Worm (Caenorhabditis elegans) whole organism, L1 larva: ENCODE data around the gene lgg-3.

ENCODE experiments used
- aly-2 ChIP-seq: fragments of 150-350 bp; optimal IDR thresholded peaks from 2 replicates; lab custom pipeline; 2014; ENCODE audit warnings: missing biosample characterization, missing genetic modification characterization
- blmp-1 ChIP-seq: fragments of 150-350 bp; optimal IDR thresholded peaks from 2 replicates; lab custom pipeline; 2014; ENCODE audit warnings: missing biosample characterization, missing genetic modification characterization
- fkh-10 ChIP-seq: sonication (generic microtip); optimal IDR thresholded peaks from 2 replicates; lab custom pipeline; 2017; ENCODE audit warnings: missing biosample characterization, missing genetic modification reagents, missing genetic modification characterization
- fos-1 ChIP-seq: fragments of 150-350 bp; optimal IDR thresholded peaks from 2 replicates; lab custom pipeline; 2014; ENCODE audit warnings: missing biosample characterization, missing genetic modification characterization
- lin-13 ChIP-seq: fragments of 150-350 bp; optimal IDR thresholded peaks from 2 replicates; lab custom pipeline; 2014; ENCODE audit warnings: missing biosample characterization, missing genetic modification reagents, missing genetic modification characterization
- nhr-11 ChIP-seq: fragments of 150-350 bp; optimal IDR thresholded peaks from 2 replicates; lab custom pipeline; 2014; ENCODE audit warnings: missing biosample characterization, missing genetic modification characterization
- nhr-28 ChIP-seq: fragments of 150-350 bp; optimal IDR thresholded peaks from 2 replicates; lab custom pipeline; 2014; ENCODE audit warnings: missing biosample characterization, missing genetic modification characterization
- tbx-2 ChIP-seq: sonication (generic microtip); optimal IDR thresholded peaks from 2 replicates; lab custom pipeline; 2016; ENCODE audit warnings: missing genetic modification characterization, missing compliant biosample characterization
- unc-62 ChIP-seq: fragments of 150-350 bp; optimal IDR thresholded peaks from 2 replicates; lab custom pipeline; 2014; ENCODE audit warnings: missing biosample characterization, missing genetic modification reagents, missing genetic modification characterization
- ztf-4 ChIP-seq: fragments of 150-350 bp; optimal IDR thresholded peaks from 2 replicates; lab custom pipeline; 2014; ENCODE audit warnings: missing biosample characterization, missing genetic modification characterization

ce11 chrIII:5722550-5722949 is 24.7 kb upstream of the lgg-3 start, which contains the start of gene wrm-1:
- no peak for TF ChIP-seq ztf-4 (tag; lab: Kevin White, UChicago)
- no peak for TF ChIP-seq unc-62
- TF ChIP-seq aly-2 = no peak
- TF ChIP-seq tbx-2 (tag; lab: Kevin White, UChicago) = no peak
- no peak for TF ChIP-seq nhr-11 (tag; lab: Kevin White, UChicago)
- TF ChIP-seq nhr-28 = no peak
- TF ChIP-seq fos-1 (tag; lab: Kevin White, UChicago) = no peak
- TF ChIP-seq fkh-10 (GFP tag; lab: Kevin White, UChicago) = no peak
- no peak for TF ChIP-seq lin-13 (GFP tag; lab: Kevin White, UChicago)
- TF ChIP-seq blmp-1 (tag; lab: Kevin White, UChicago) = no peak
